Worm (Caenorhabditis elegans) whole organism, L1 larva: ENCODE data around the gene C25E10.10.

Source experiments
- C04F5.9 ChIP-seq: sonication (generic microtip); optimal IDR thresholded peaks from 2 replicates; lab custom pipeline; 2016; ENCODE audit warnings: missing genetic modification characterization, missing compliant biosample characterization
- C16A3.4 ChIP-seq: fragments of 150-350 bp; optimal IDR thresholded peaks from 2 replicates; lab custom pipeline; 2014; ENCODE audit warnings: missing biosample characterization, missing genetic modification characterization
- C34B4.2 ChIP-seq: sonication (generic microtip); optimal IDR thresholded peaks from 2 replicates; lab custom pipeline; 2017; ENCODE audit warnings: mild to moderate bottlenecking, missing genetic modification characterization, missing compliant biosample characterization
- F16B12.6 ChIP-seq: fragments of 150-350 bp; optimal IDR thresholded peaks from 2 replicates; lab custom pipeline; 2014; ENCODE audit warnings: missing biosample characterization, missing genetic modification characterization
- Y116A8C.19 ChIP-seq: sonication (generic microtip); optimal IDR thresholded peaks from 2 replicates; lab custom pipeline; 2016; ENCODE audit warnings: missing compliant biosample characterization, missing genetic modification characterization, borderline replicate concordance
- aha-1 ChIP-seq: fragments of 150-350 bp; optimal IDR thresholded peaks from 2 replicates; lab custom pipeline; 2014; ENCODE audit warnings: missing biosample characterization, missing genetic modification characterization
- alr-1 ChIP-seq: fragments of 200-800 bp; sonication (Bioruptor generic); optimal IDR thresholded peaks from 2 replicates; lab custom pipeline; 2018; ENCODE audit warnings: borderline replicate concordance, mild to moderate bottlenecking, missing genetic modification characterization, missing compliant biosample characterization
- aly-2 ChIP-seq: fragments of 150-350 bp; optimal IDR thresholded peaks from 2 replicates; lab custom pipeline; 2014; ENCODE audit warnings: missing biosample characterization, missing genetic modification characterization
- ama-1 ChIP-seq: fragments of 150-350 bp; optimal IDR thresholded peaks from 2 replicates; lab custom pipeline; 2014
- blmp-1 ChIP-seq: fragments of 150-350 bp; optimal IDR thresholded peaks from 2 replicates; lab custom pipeline; 2014; ENCODE audit warnings: missing biosample characterization, missing genetic modification characterization
- ceh-82 ChIP-seq, 3 experiments: fragments of 150-350 bp in 1 of 3; sonication (generic microtip) in 2 of 3; optimal IDR thresholded peaks; 2 replicates each; lab custom pipeline; 2014 to 2017; ENCODE audit warnings: missing biosample characterization in 3 of 3, missing genetic modification characterization in 3 of 3
- ceh-88 ChIP-seq: fragments of 200-800 bp; sonication (Bioruptor generic); IDR thresholded peaks from 2 replicates; pipeline ENCODE4 v1.3.6; 2022; ENCODE audit warnings: missing genetic modification characterization, missing compliant biosample characterization
- dpl-1 ChIP-seq, 3 experiments: fragments of 150-350 bp in 2 of 3; sonication (generic microtip) in 1 of 3; optimal IDR thresholded peaks; 2 replicates each; lab custom pipeline; 2014 to 2017; ENCODE audit warnings: missing biosample characterization in 3 of 3, missing genetic modification characterization in 3 of 3, missing genetic modification reagents in 3 of 3
- dsc-1 ChIP-seq: sonication (generic microtip); optimal IDR thresholded peaks from 2 replicates; lab custom pipeline; 2016; ENCODE audit warnings: mild to moderate bottlenecking, missing genetic modification characterization, missing compliant biosample characterization
- efl-1 ChIP-seq, 4 experiments: fragments of 150-350 bp; optimal IDR thresholded peaks in 3 of 4; peaks in 1 of 4; 1 replicate in 1 of 4; 2 replicates in 3 of 4; lab custom pipeline; 2014; ENCODE audit warnings: missing biosample characterization in 2 of 4, missing genetic modification characterization in 2 of 4, missing genetic modification reagents in 2 of 4
- egl-27 ChIP-seq, 2 experiments: fragments of 150-350 bp in 1 of 2; sonication (generic microtip); optimal IDR thresholded peaks; 3 replicates each; lab custom pipeline; 2017 to 2018; ENCODE audit warnings: missing biosample characterization in 2 of 2, missing genetic modification characterization in 2 of 2, missing genetic modification reagents in 2 of 2
- elt-2 ChIP-seq: sonication (generic microtip); optimal IDR thresholded peaks from 2 replicates; lab custom pipeline; 2016; ENCODE audit warnings: missing genetic modification characterization, mild to moderate bottlenecking, inconsistent platforms, missing compliant biosample characterization, missing genetic modification reagents
- fkh-10 ChIP-seq: sonication (generic microtip); optimal IDR thresholded peaks from 2 replicates; lab custom pipeline; 2017; ENCODE audit warnings: missing biosample characterization, missing genetic modification reagents, missing genetic modification characterization
- hlh-17 ChIP-seq: fragments of 200-800 bp; sonication (Bioruptor generic); optimal IDR thresholded peaks from 2 replicates; lab custom pipeline; 2018; ENCODE audit warnings: missing genetic modification characterization, mild to moderate bottlenecking, missing compliant biosample characterization, moderate library complexity, borderline replicate concordance
- hlh-4 ChIP-seq: sonication (generic microtip); optimal IDR thresholded peaks from 2 replicates; lab custom pipeline; 2016; ENCODE audit warnings: mild to moderate bottlenecking, missing genetic modification characterization, missing compliant biosample characterization
- hpl-2 ChIP-seq: fragments of 150-350 bp; optimal IDR thresholded peaks from 2 replicates; lab custom pipeline; 2014; ENCODE audit warnings: missing biosample characterization, missing genetic modification reagents, missing genetic modification characterization
- irx-1 ChIP-seq: sonication (generic microtip); optimal IDR thresholded peaks from 2 replicates; lab custom pipeline; 2016; ENCODE audit warnings: missing genetic modification characterization, missing compliant biosample characterization
- isw-1 ChIP-seq: fragments of 200-800 bp; sonication (Bioruptor generic); IDR thresholded peaks from 2 replicates; pipeline ENCODE4 v1.3.6; 2022; ENCODE audit warnings: missing genetic modification characterization, missing compliant biosample characterization
- jun-1 ChIP-seq: fragments of 150-350 bp; optimal IDR thresholded peaks from 2 replicates; lab custom pipeline; 2014; ENCODE audit warnings: missing biosample characterization, missing genetic modification reagents, missing genetic modification characterization
- lin-13 ChIP-seq: fragments of 150-350 bp; optimal IDR thresholded peaks from 2 replicates; lab custom pipeline; 2014; ENCODE audit warnings: missing biosample characterization, missing genetic modification reagents, missing genetic modification characterization
- lin-14 ChIP-seq: fragments of 200-800 bp; sonication (Bioruptor generic); optimal IDR thresholded peaks from 2 replicates; lab custom pipeline; 2018; ENCODE audit warnings: mild to moderate bottlenecking, missing genetic modification characterization, moderate library complexity, missing compliant biosample characterization
- lin-35 ChIP-seq, 2 experiments: fragments of 150-350 bp; optimal IDR thresholded peaks; 2 replicates each; lab custom pipeline; 2014; ENCODE audit warnings: missing biosample characterization in 2 of 2, missing genetic modification characterization in 2 of 2, missing genetic modification reagents in 2 of 2
- lin-39 ChIP-seq: fragments of 150-350 bp; optimal IDR thresholded peaks from 2 replicates; lab custom pipeline; 2014; ENCODE audit warnings: missing biosample characterization, missing genetic modification reagents, missing genetic modification characterization
- lsy-2 ChIP-seq, 2 experiments: fragments of 150-350 bp; optimal IDR thresholded peaks; 2 replicates each; lab custom pipeline; 2014; ENCODE audit warnings: missing biosample characterization in 2 of 2, missing genetic modification characterization in 2 of 2
- mep-1 ChIP-seq: fragments of 150-350 bp; optimal IDR thresholded peaks from 2 replicates; lab custom pipeline; 2014; ENCODE audit warnings: missing biosample characterization, missing genetic modification characterization
- nhr-11 ChIP-seq: fragments of 150-350 bp; optimal IDR thresholded peaks from 2 replicates; lab custom pipeline; 2014; ENCODE audit warnings: missing biosample characterization, missing genetic modification characterization
- nhr-12 ChIP-seq: sonication (generic microtip); optimal IDR thresholded peaks from 2 replicates; lab custom pipeline; 2017; ENCODE audit warnings: missing biosample characterization, missing genetic modification characterization
- nhr-237 ChIP-seq: fragments of 150-350 bp; optimal IDR thresholded peaks from 2 replicates; lab custom pipeline; 2014; ENCODE audit warnings: missing biosample characterization, missing genetic modification characterization
- nhr-47 ChIP-seq: sonication (generic microtip); optimal IDR thresholded peaks from 2 replicates; lab custom pipeline; 2016; ENCODE audit warnings: mild to moderate bottlenecking, missing genetic modification characterization, moderate library complexity, missing compliant biosample characterization
- nhr-84 ChIP-seq: sonication (generic microtip); optimal IDR thresholded peaks from 2 replicates; lab custom pipeline; 2017; ENCODE audit warnings: missing biosample characterization, missing genetic modification characterization
- nhr-90 ChIP-seq: sonication (generic microtip); optimal IDR thresholded peaks from 2 replicates; lab custom pipeline; 2016; ENCODE audit warnings: mild to moderate bottlenecking, missing genetic modification characterization, missing compliant biosample characterization; ENCODE audit not compliant: poor library complexity
- pax-3 ChIP-seq: fragments of 200-800 bp; sonication (Bioruptor generic); optimal IDR thresholded peaks from 2 replicates; lab custom pipeline; 2018; ENCODE audit warnings: mild to moderate bottlenecking, missing genetic modification characterization, moderate library complexity, missing compliant biosample characterization
- pqm-1 ChIP-seq: sonication (generic microtip); optimal IDR thresholded peaks from 3 replicates; lab custom pipeline; 2017; ENCODE audit warnings: missing biosample characterization, missing genetic modification characterization
- snu-23 ChIP-seq: sonication (generic microtip); optimal IDR thresholded peaks from 2 replicates; lab custom pipeline; 2016; ENCODE audit warnings: missing genetic modification characterization, missing compliant biosample characterization
- sptf-1 ChIP-seq: fragments of 150-350 bp; optimal IDR thresholded peaks from 2 replicates; lab custom pipeline; 2014; ENCODE audit warnings: missing biosample characterization, missing genetic modification characterization
- sup-37 ChIP-seq: fragments of 200-800 bp; sonication (Bioruptor generic); optimal IDR thresholded peaks from 2 replicates; lab custom pipeline; 2018; ENCODE audit warnings: mild to moderate bottlenecking, missing genetic modification characterization, missing compliant biosample characterization
- unc-30 ChIP-seq: sonication (generic microtip); optimal IDR thresholded peaks from 2 replicates; lab custom pipeline; 2017; ENCODE audit warnings: missing biosample characterization, missing genetic modification characterization
- vab-15 ChIP-seq: sonication (generic microtip); optimal IDR thresholded peaks from 2 replicates; lab custom pipeline; 2017; ENCODE audit warnings: missing genotype, mild to moderate bottlenecking, missing genetic modification characterization, missing compliant biosample characterization
- zag-1 ChIP-seq: fragments of 150-350 bp; optimal IDR thresholded peaks from 2 replicates; lab custom pipeline; 2014; ENCODE audit warnings: missing biosample characterization, missing genetic modification characterization

Gene C25E10.10

ce11 chrV:9095613-9096317, 39.6 kb upstream of the C25E10.10 start, which contains the start of gene F21C10.10 (continued):
- TF ChIP-seq hlh-4 (tag; lab: Kevin White, UChicago) (no peak), ceh-82 (tag; optimal IDR thresholded peaks at IDR 0.05; lab: Kevin White, UChicago) (peak in 2 of 3 experiments; percentile 9 to 31), sptf-1 (tag; lab: Kevin White, UChicago) (no peak), snu-23 (GFP tag; lab: Kevin White, UChicago) (peak; percentile 90), nhr-237 (tag; lab: Kevin White, UChicago) (no peak), F16B12.6 (tag; lab: Kevin White, UChicago) (no peak), nhr-84 (tag; lab: Kevin White, UChicago) (no peak), lin-39 (tag; lab: Kevin White, UChicago) (no peak), dpl-1 (GFP tag; optimal IDR thresholded peaks at IDR 0.05; lab: Kevin White, UChicago) (peak; percentile 4 to 55 (median 46)), irx-1 (tag; lab: Kevin White, UChicago) (peak; percentile 69), lsy-2 (tag; optimal IDR thresholded peaks at IDR 0.05; lab: Kevin White, UChicago) (peak; percentile 70 to 74), lin-14 (GFP tag; lab: Kevin White, UChicago) (peak; percentile 94), pqm-1 (tag; lab: Kevin White, UChicago) (no peak), sup-37 (GFP tag; lab: Kevin White, UChicago) (peak; percentile 8), fkh-10 (GFP tag; lab: Kevin White, UChicago) (no peak), blmp-1 (peak; percentile 83), lin-35 (GFP tag; optimal IDR thresholded peaks at IDR 0.05; lab: Kevin White, UChicago) (peak; percentile 58 to 87), zag-1 (tag; lab: Kevin White, UChicago) (no peak), aly-2 (tag; lab: Kevin White, UChicago) (no peak), vab-15 (no peak), nhr-90 (tag; lab: Kevin White, UChicago) (peak; percentile 84), Y116A8C.19 (no peak), mep-1 (tag; lab: Kevin White, UChicago) (peak; percentile 87), ceh-88 (no peak), C16A3.4 (tag; lab: Kevin White, UChicago) (peak; percentile 75), dsc-1 (peak; percentile 21), efl-1 (optimal IDR thresholded peaks at IDR 0.05; lab: Kevin White, UChicago) (peak; percentile 46 to 51), efl-1 (GFP tag; optimal IDR thresholded peaks at IDR 0.05 in 1 of 2; lab: Kevin White, UChicago) (peak; percentile 28 to 95), C34B4.2 (tag; lab: Kevin White, UChicago) (no peak), lin-13 (peak; percentile 59), jun-1 (tag; lab: Kevin White, UChicago) (peak; percentile 41), hlh-17 (GFP tag; lab: Kevin White, UChicago) (no peak), pax-3 (tag; lab: Kevin White, UChicago) (peak; percentile 16), egl-27 (tag; optimal IDR thresholded peaks at IDR 0.05; lab: Kevin White, UChicago) (peak; percentile 33 to 39), isw-1 (no peak), nhr-47 (tag; lab: Kevin White, UChicago) (peak; percentile 70), aha-1 (tag; lab: Kevin White, UChicago) (no peak), nhr-12 (tag; lab: Kevin White, UChicago) (no peak), ama-1 (lab: Kevin White, UChicago) (no peak), unc-30 (no peak), C04F5.9 (tag; lab: Kevin White, UChicago) (peak; percentile 14), elt-2 (tag; lab: Kevin White, UChicago) (peak; percentile 83), nhr-11 (tag; lab: Kevin White, UChicago) (peak; percentile 23), alr-1 (tag; lab: Kevin White, UChicago) (no peak), hpl-2 (GFP tag; lab: Kevin White, UChicago) (no peak)
